Fruit fly (Drosophila melanogaster) whole organism, adult: ENCODE data around the gene CG43362.

Experiments
- CG14711 ChIP-seq: fragments of 200-800 bp; sonication (Bioruptor generic); optimal IDR thresholded peaks from 2 replicates; lab custom pipeline; 2018; ENCODE audit warnings: missing biosample characterization, mild to moderate bottlenecking, missing genetic modification characterization, moderate library complexity
- CG33017 ChIP-seq: fragments of 200-800 bp; sonication (Bioruptor generic); optimal IDR thresholded peaks from 2 replicates; lab custom pipeline; 2018; ENCODE audit warnings: missing biosample characterization, mild to moderate bottlenecking, missing genetic modification characterization, moderate library complexity
- CG5204 ChIP-seq: fragments of 200-800 bp; sonication (Bioruptor generic); optimal IDR thresholded peaks from 2 replicates; lab custom pipeline; 2016; ENCODE audit warnings: missing biosample characterization, missing genetic modification characterization
- CG7045 ChIP-seq: fragments of 200-800 bp; sonication (Bioruptor generic); optimal IDR thresholded peaks from 2 replicates; lab custom pipeline; 2017; ENCODE audit warnings: missing biosample characterization, mild to moderate bottlenecking, missing genetic modification characterization
- Crg-1 ChIP-seq: fragments of 200-800 bp; sonication (Bioruptor generic); optimal IDR thresholded peaks from 2 replicates; lab custom pipeline; 2016; ENCODE audit warnings: missing biosample characterization, missing genetic modification characterization
- Hr96 ChIP-seq: fragments of 200-800 bp; sonication (Bioruptor generic); optimal IDR thresholded peaks from 2 replicates; lab custom pipeline; 2016; ENCODE audit warnings: missing biosample characterization, missing genetic modification characterization
- pad ChIP-seq: fragments of 200-800 bp; sonication (Bioruptor generic); optimal IDR thresholded peaks from 3 replicates; lab custom pipeline; 2017; ENCODE audit warnings: missing biosample characterization, missing genetic modification characterization, mild to moderate bottlenecking, moderate library complexity, missing genetic modification reagents

dm6 chr2L:18319577-18320316 lies 28.5 kb upstream of the CG43362 start, which contains the start of gene Fas3:
- TF ChIP-seq Crg-1 (no peak), CG14711 (tag; lab: Kevin White, UChicago) (no peak), pad (GFP tag; lab: Kevin White, UChicago) (no peak), CG7045 (peak; percentile 10), Hr96 (GFP tag; lab: Kevin White, UChicago) (no peak), CG5204 (GFP tag; lab: Kevin White, UChicago) (no peak), CG33017 (tag; lab: Kevin White, UChicago) (no peak)
